Fruit fly (Drosophila melanogaster): ENCODE measurements around the gene Gss1.

DNA sequence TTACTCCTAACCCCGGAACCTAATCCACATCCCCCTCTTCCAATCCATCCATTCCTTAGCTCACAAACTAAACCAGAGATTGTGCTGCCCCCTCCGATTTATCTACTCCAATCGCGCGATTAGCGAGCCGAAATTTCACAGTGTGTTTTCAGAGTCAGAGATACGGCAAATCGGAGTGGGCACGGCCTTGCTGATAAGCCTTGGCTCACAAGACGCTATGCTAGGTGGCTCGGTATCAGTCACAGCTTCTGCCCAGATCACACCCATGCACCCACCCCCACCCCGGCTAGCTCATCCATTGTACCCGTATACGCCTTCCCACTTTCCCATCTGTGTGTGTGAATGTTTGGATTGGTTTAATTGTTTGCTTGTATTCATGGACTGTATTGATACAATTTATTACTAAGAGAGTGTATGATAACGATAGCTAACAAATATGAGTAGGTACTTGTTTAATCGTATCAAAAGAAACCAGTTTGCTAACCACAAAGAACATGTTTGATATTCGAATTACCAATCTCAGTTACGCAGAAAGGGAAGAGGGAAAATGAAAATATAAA lies 43.4 kb upstream of the Gss1 start:
- TF ChIP-seq psq (GFP tag; optimal IDR thresholded peaks at IDR 0.05) (no peak), usp (GFP tag; optimal IDR thresholded peaks at IDR 0.05) (no peak), Abd-B (GFP tag; optimal IDR thresholded peaks at IDR 0.05) (no peak), CG9705 (GFP tag; optimal IDR thresholded peaks at IDR 0.05) (no peak), woc (GFP tag; optimal IDR thresholded peaks at IDR 0.05) (no peak), Vsx2 (GFP tag; optimal IDR thresholded peaks at IDR 0.05; ENCODE audit: partially characterized antibody) (no peak), dmrt93B (GFP tag; optimal IDR thresholded peaks at IDR 0.05) (no peak), Hr78 (GFP tag; optimal IDR thresholded peaks at IDR 0.05) (no peak), dl (GFP tag; optimal IDR thresholded peaks at IDR 0.05; ENCODE audit: insufficient read depth in 1 of 2, partially characterized antibody in 2 of 2) (no peak), Mio (GFP tag; optimal IDR thresholded peaks at IDR 0.05) (no peak), pan (optimal IDR thresholded peaks at IDR 0.05) (no peak), tai (GFP tag; optimal IDR thresholded peaks at IDR 0.05) (no peak)
